Worm (Caenorhabditis elegans) whole organism, early embryonic: ENCODE data around the gene nhr-138.

Source experiments
- B0310.2 ChIP-seq: sonication (generic microtip); optimal IDR thresholded peaks from 2 replicates; lab custom pipeline; 2016; ENCODE audit warnings: mild to moderate bottlenecking, missing genetic modification characterization, missing compliant biosample characterization
- ama-1 ChIP-seq: fragments of 150-350 bp; optimal IDR thresholded peaks from 2 replicates; lab custom pipeline; 2014
- ceh-36 ChIP-seq: sonication (generic microtip); optimal IDR thresholded peaks from 2 replicates; lab custom pipeline; 2016; ENCODE audit warnings: missing genetic modification characterization, inconsistent platforms, missing compliant biosample characterization
- hmg-4 ChIP-seq: fragments of 200-800 bp; sonication (Bioruptor generic); optimal IDR thresholded peaks from 2 replicates; lab custom pipeline; 2018; ENCODE audit warnings: mild to moderate bottlenecking, missing genetic modification characterization, missing compliant biosample characterization
- tbx-37 ChIP-seq: fragments of 200-800 bp; sonication (Bioruptor generic); conservative IDR thresholded peaks from 2 replicates; pipeline ENCODE4 v1.3.6; 2022; ENCODE audit warnings: missing genetic modification reagents, missing genetic modification characterization, missing compliant biosample characterization

ce11 chrIV:9677226-9677992 is 47.6 kb upstream of the nhr-138 start:
- TF ChIP-seq B0310.2 (tag; lab: Kevin White, UChicago): no peak
- TF ChIP-seq ama-1 (lab: Kevin White, UChicago): no peak
- TF ChIP-seq hmg-4: no peak
- no peak for TF ChIP-seq ceh-36 (tag; lab: Kevin White, UChicago)
- TF ChIP-seq tbx-37 (GFP tag; lab: Robert Waterston, UW): no peak
